ENCODE assay signal across 2 worm cellular contexts in the genomic region with DNA sequence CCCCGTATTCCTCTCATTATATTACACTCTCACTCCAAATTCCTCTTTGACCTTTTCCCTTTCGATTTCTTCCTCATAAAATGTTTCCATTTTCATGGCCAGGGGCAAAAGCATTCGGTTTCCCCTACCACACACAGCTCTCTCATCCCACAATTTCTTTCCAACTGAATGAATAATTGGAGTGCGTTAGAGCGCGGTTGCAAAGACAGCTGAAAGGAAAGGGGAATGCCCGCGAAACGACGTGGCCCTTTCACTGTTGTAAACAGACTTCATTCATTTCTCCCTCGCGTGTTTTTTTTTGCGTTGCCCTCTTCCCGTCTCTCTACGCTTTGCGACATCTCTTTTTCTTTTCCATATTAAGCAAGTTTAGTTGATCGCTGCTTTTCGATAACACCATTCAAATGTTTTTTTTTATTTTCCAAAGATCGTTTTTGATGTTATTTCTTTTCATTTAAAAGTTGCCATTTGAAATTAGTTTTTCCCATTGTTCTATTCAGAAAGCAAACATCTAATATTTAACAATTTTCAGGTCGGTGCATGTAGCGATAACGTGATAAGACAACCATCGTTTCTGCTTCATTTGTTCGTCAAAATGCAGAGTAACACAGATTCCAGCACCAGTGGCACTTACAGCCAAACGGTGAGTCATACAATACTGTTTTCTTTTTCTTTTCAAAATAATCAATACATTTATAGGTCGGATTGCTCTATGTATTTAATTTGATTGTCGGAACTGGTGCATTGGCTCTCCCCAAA.
A peak's percentile ranks its signal among the peaks of the same experiment; 100 is the strongest.
TF ChIP-seq lines count a peak whose summit lies in the region.

A gene (plus strand): TSS at position 530 of the 756 bp plus-strand sequence.

TF ChIP-seq in whole organism, L2 larva, 48 proteins besides CTCF, POLR2A, EP300 and RAD21 (continued from another document):
- TF ChIP-seq nhr-23 (tag; optimal IDR thresholded peaks at IDR 0.05; lab: Kevin White, UChicago) (no peak), ztf-11 (tag; optimal IDR thresholded peaks at IDR 0.05; lab: Kevin White, UChicago) (no peak), nhr-10 (tag; optimal IDR thresholded peaks at IDR 0.05; lab: Kevin White, UChicago) (no peak), fos-1 (tag; optimal IDR thresholded peaks at IDR 0.05; lab: Kevin White, UChicago) (peak; percentile 58), nhr-77 (tag; optimal IDR thresholded peaks at IDR 0.05; lab: Kevin White, UChicago) (no peak), elt-1 (tag; optimal IDR thresholded peaks at IDR 0.05; lab: Kevin White, UChicago) (no peak), ceh-16 (tag; optimal IDR thresholded peaks at IDR 0.05; lab: Kevin White, UChicago) (peak; percentile 39), nhr-25 (tag; optimal IDR thresholded peaks at IDR 0.05; lab: Kevin White, UChicago) (peak; percentile 75), ama-1 (optimal IDR thresholded peaks at IDR 0.05; lab: Kevin White, UChicago) (no peak), nhr-12 (tag; optimal IDR thresholded peaks at IDR 0.05; lab: Kevin White, UChicago) (no peak), blmp-1 (tag; optimal IDR thresholded peaks at IDR 0.05; lab: Kevin White, UChicago; ENCODE audit: insufficient read depth) (peak; percentile 58), aly-2 (tag; optimal IDR thresholded peaks at IDR 0.05; lab: Kevin White, UChicago) (no peak), R02D3.7 (tag; optimal IDR thresholded peaks at IDR 0.05; lab: Kevin White, UChicago) (no peak), egl-27 (tag; optimal IDR thresholded peaks at IDR 0.05; lab: Kevin White, UChicago) (peak; percentile 35), nhr-11 (tag; optimal IDR thresholded peaks at IDR 0.05; lab: Kevin White, UChicago) (no peak), unc-55 (GFP tag; optimal IDR thresholded peaks at IDR 0.05; lab: Kevin White, UChicago) (peak; percentile 82), dmd-4 (tag; optimal IDR thresholded peaks at IDR 0.05; lab: Kevin White, UChicago) (no peak), mdl-1 (tag; optimal IDR thresholded peaks at IDR 0.05; lab: Kevin White, UChicago) (peak in 1 of 2 experiments; percentile 62), mbf-1 (tag; optimal IDR thresholded peaks at IDR 0.05; lab: Kevin White, UChicago) (no peak), lin-39 (tag; optimal IDR thresholded peaks at IDR 0.05; lab: Kevin White, UChicago) (no peak), zag-1 (tag; optimal IDR thresholded peaks at IDR 0.05; lab: Kevin White, UChicago) (peak; percentile 75), ztf-4 (tag; optimal IDR thresholded peaks at IDR 0.05; lab: Kevin White, UChicago) (no peak), crh-2 (tag; optimal IDR thresholded peaks at IDR 0.05; lab: Kevin White, UChicago) (peak; percentile 87), sma-9 (GFP tag; optimal IDR thresholded peaks at IDR 0.05; lab: Kevin White, UChicago) (peak; percentile 66), sma-9 (tag; optimal IDR thresholded peaks at IDR 0.05; lab: Kevin White, UChicago) (no peak), Y55F3AM.14 (GFP tag; optimal IDR thresholded peaks at IDR 0.05; lab: Kevin White, UChicago) (no peak), unc-39 (tag; optimal IDR thresholded peaks at IDR 0.05; lab: Kevin White, UChicago) (no peak), ZK546.5 (tag; optimal IDR thresholded peaks at IDR 0.05; lab: Kevin White, UChicago) (no peak)
TF ChIP-seq in whole organism, L2 larva: peak in this region for 20.

TF ChIP-seq in whole organism, L4 larva, 104 proteins besides CTCF, POLR2A, EP300 and RAD21 (continued from another document):
- TF ChIP-seq ceh-28 (tag; optimal IDR thresholded peaks at IDR 0.05; lab: Kevin White, UChicago), result no peak
- no peak for TF ChIP-seq ces-1 (GFP tag; optimal IDR thresholded peaks at IDR 0.05; lab: Kevin White, UChicago)
- peak in 1 of 2 experiments; percentile 82 for TF ChIP-seq mdl-1 (tag; optimal IDR thresholded peaks at IDR 0.05; lab: Kevin White, UChicago)
- peak; percentile 38 to 75 for TF ChIP-seq lsy-2 (tag; optimal IDR thresholded peaks at IDR 0.05; lab: Kevin White, UChicago)
- TF ChIP-seq Y105C5A.15 (GFP tag; IDR thresholded peaks at IDR 0.05; lab: Robert Waterston, UW), result no peak
- TF ChIP-seq jun-1 (tag; optimal IDR thresholded peaks at IDR 0.05; lab: Kevin White, UChicago), result no peak
- TF ChIP-seq T20F7.1 (GFP tag; optimal IDR thresholded peaks at IDR 0.05; lab: Kevin White, UChicago), result no peak
- no peak for TF ChIP-seq egl-27 (tag; optimal IDR thresholded peaks at IDR 0.05; lab: Kevin White, UChicago)
- TF ChIP-seq pha-4 (GFP tag; IDR thresholded peaks at IDR 0.05; lab: Robert Waterston, UW), result no peak
- no peak for TF ChIP-seq pha-4 (tag; optimal IDR thresholded peaks at IDR 0.05; lab: Kevin White, UChicago)
- peak; percentile 70; the same call in 1 of the 2 replicates for TF ChIP-seq hmg-1.1 (GFP tag; IDR thresholded peaks at IDR 0.05; lab: Robert Waterston, UW)
- TF ChIP-seq ztf-7 (tag; optimal IDR thresholded peaks at IDR 0.05; lab: Kevin White, UChicago), result no peak
- TF ChIP-seq daf-8 (GFP tag; IDR thresholded peaks at IDR 0.05; lab: Robert Waterston, UW), result no peak
- TF ChIP-seq ZK337.2 (GFP tag; IDR thresholded peaks at IDR 0.05; lab: Robert Waterston, UW), result no peak
- peak; percentile 20 for TF ChIP-seq F37D6.2 (tag; optimal IDR thresholded peaks at IDR 0.05; lab: Kevin White, UChicago)
- no peak for TF ChIP-seq nhr-76 (tag; optimal IDR thresholded peaks at IDR 0.05; lab: Kevin White, UChicago)
- no peak for TF ChIP-seq ctbp-1 (GFP tag; IDR thresholded peaks at IDR 0.05; lab: Robert Waterston, UW)
- no peak for TF ChIP-seq ceh-20 (GFP tag; IDR thresholded peaks at IDR 0.05; lab: Robert Waterston, UW)
- TF ChIP-seq ztf-11 (tag; optimal IDR thresholded peaks at IDR 0.05; lab: Kevin White, UChicago), result no peak
- TF ChIP-seq daf-16 (GFP tag; optimal IDR thresholded peaks at IDR 0.05; lab: Kevin White, UChicago), result peak in 1 of 2 experiments; percentile 62
- peak; percentile 44 for TF ChIP-seq daf-16 (tag; optimal IDR thresholded peaks at IDR 0.05; lab: Kevin White, UChicago)
- peak; percentile 89 for TF ChIP-seq hlh-11 (tag; optimal IDR thresholded peaks at IDR 0.05; lab: Kevin White, UChicago)
- peak; percentile 5 for TF ChIP-seq nhr-77 (tag; optimal IDR thresholded peaks at IDR 0.05; lab: Kevin White, UChicago)
- no peak for TF ChIP-seq mdt-29 (GFP tag; IDR thresholded peaks at IDR 0.05; lab: Robert Waterston, UW)
- TF ChIP-seq daf-12 (tag; optimal IDR thresholded peaks at IDR 0.05; lab: Kevin White, UChicago), result no peak
- no peak for TF ChIP-seq php-3 (GFP tag; IDR thresholded peaks at IDR 0.05; lab: Robert Waterston, UW)
- TF ChIP-seq mxl-3 (GFP tag; optimal IDR thresholded peaks at IDR 0.05; lab: Kevin White, UChicago), result peak; percentile 82
- no peak for TF ChIP-seq nhr-102 (tag; optimal IDR thresholded peaks at IDR 0.05; lab: Kevin White, UChicago)
- TF ChIP-seq dpl-1 (GFP tag; optimal IDR thresholded peaks at IDR 0.05; lab: Kevin White, UChicago), result peak; percentile 70
- peak; percentile 40 for TF ChIP-seq nhr-25 (tag; optimal IDR thresholded peaks at IDR 0.05; lab: Kevin White, UChicago; ENCODE audit: borderline replicate concordance, insufficient read depth)
- no peak for TF ChIP-seq egl-43 (GFP tag; IDR thresholded peaks at IDR 0.05; lab: Robert Waterston, UW)
- TF ChIP-seq vab-7 (GFP tag; IDR thresholded peaks at IDR 0.05; lab: Robert Waterston, UW), result 0 out of 2 replicates have a peak, but pooled peaks have one; percentile 26
- no peak for TF ChIP-seq F44E2.7 (GFP tag; IDR thresholded peaks at IDR 0.05; lab: Robert Waterston, UW)
- TF ChIP-seq lir-3 (tag; optimal IDR thresholded peaks at IDR 0.05; lab: Kevin White, UChicago), result no peak
- peak; percentile 47 for TF ChIP-seq lin-13 (GFP tag; optimal IDR thresholded peaks at IDR 0.05; lab: Kevin White, UChicago)
- peak; percentile 83 for TF ChIP-seq rbr-2 (tag; optimal IDR thresholded peaks at IDR 0.05; lab: Kevin White, UChicago)
- no peak for TF ChIP-seq nhr-42 (GFP tag; IDR thresholded peaks at IDR 0.05; lab: Robert Waterston, UW)
- TF ChIP-seq hlh-30 (tag; optimal IDR thresholded peaks at IDR 0.05; lab: Kevin White, UChicago; ENCODE audit: insufficient read depth), result peak; percentile 58
- TF ChIP-seq cey-2 (tag; optimal IDR thresholded peaks at IDR 0.05; lab: Kevin White, UChicago; ENCODE audit: borderline replicate concordance, insufficient read depth), result no peak
- TF ChIP-seq nhr-10 (tag; optimal IDR thresholded peaks at IDR 0.05; lab: Kevin White, UChicago), result no peak
- peak; percentile 21 for TF ChIP-seq nhr-28 (tag; optimal IDR thresholded peaks at IDR 0.05; lab: Kevin White, UChicago)
- no peak for TF ChIP-seq T26A8.4 (GFP tag; IDR thresholded peaks at IDR 0.05; lab: Robert Waterston, UW)
- TF ChIP-seq lin-39 (tag; optimal IDR thresholded peaks at IDR 0.05; lab: Kevin White, UChicago), result no peak
- no peak for TF ChIP-seq attf-4 (tag; optimal IDR thresholded peaks at IDR 0.05; lab: Kevin White, UChicago)
- TF ChIP-seq aha-1 (tag; lab: Kevin White, UChicago), result peak; percentile 58
- TF ChIP-seq ceh-82 (tag; optimal IDR thresholded peaks at IDR 0.05; lab: Kevin White, UChicago), result no peak
- no peak for TF ChIP-seq gei-8 (GFP tag; optimal IDR thresholded peaks at IDR 0.05; lab: Kevin White, UChicago)
- TF ChIP-seq spr-1 (tag; optimal IDR thresholded peaks at IDR 0.05; lab: Kevin White, UChicago), result peak; percentile 29
- no peak for TF ChIP-seq ama-1 (optimal IDR thresholded peaks at IDR 0.05; lab: Kevin White, UChicago)
- no peak for TF ChIP-seq nhr-237 (tag; optimal IDR thresholded peaks at IDR 0.05; lab: Kevin White, UChicago)
- no peak for TF ChIP-seq set-16 (GFP tag; IDR thresholded peaks at IDR 0.05; lab: Robert Waterston, UW)
- TF ChIP-seq ceh-32 (tag; optimal IDR thresholded peaks at IDR 0.05; lab: Kevin White, UChicago; ENCODE audit: poor library complexity), result no peak
- peak; percentile 83 for TF ChIP-seq mep-1 (tag; optimal IDR thresholded peaks at IDR 0.05; lab: Kevin White, UChicago)
- 0 out of 2 replicates have a peak, but pooled peaks have one; percentile 6 for TF ChIP-seq madf-9 (GFP tag; conservative IDR thresholded peaks at IDR 0.05; lab: Robert Waterston, UW)
- peak; percentile 64 for TF ChIP-seq nhr-6 (tag; optimal IDR thresholded peaks at IDR 0.05; lab: Kevin White, UChicago)
- TF ChIP-seq zip-11 (GFP tag; IDR thresholded peaks at IDR 0.05; lab: Robert Waterston, UW), result no peak
- no peak for TF ChIP-seq ZK546.5 (tag; optimal IDR thresholded peaks at IDR 0.05; lab: Kevin White, UChicago)
- no peak for TF ChIP-seq lin-29 (GFP tag; IDR thresholded peaks at IDR 0.05; lab: Robert Waterston, UW)
- no peak for TF ChIP-seq duxl-1 (tag; optimal IDR thresholded peaks at IDR 0.05; lab: Kevin White, UChicago; ENCODE audit: poor library complexity)
- no peak for TF ChIP-seq mxl-2 (GFP tag; conservative IDR thresholded peaks at IDR 0.05; lab: Robert Waterston, UW)
- TF ChIP-seq snpc-4 (tag; optimal IDR thresholded peaks at IDR 0.05; lab: Kevin White, UChicago), result no peak
